Worm (Caenorhabditis elegans): ENCODE results near the gene par-5.

The par-5 gene

ce11 chrIV:11838657-11839056 is 16.9 kb upstream of the par-5 start, which contains the start of gene fbxb-3:
Gene fbxb-3 (plus strand): TSS chrIV:11838957.
- no peak for TF ChIP-seq jun-1 (tag; optimal IDR thresholded peaks at IDR 0.05)
- TF ChIP-seq nhr-41 (GFP tag; IDR thresholded peaks at IDR 0.05) = no peak
- no peak for TF ChIP-seq lin-1 (GFP tag; IDR thresholded peaks at IDR 0.05)
- TF ChIP-seq hlh-11 (tag; optimal IDR thresholded peaks at IDR 0.05) = no peak
- TF ChIP-seq Y105C5A.15 (GFP tag; IDR thresholded peaks at IDR 0.05) = no peak
- TF ChIP-seq madf-9 (GFP tag; conservative IDR thresholded peaks at IDR 0.05) = no peak

DNA sequence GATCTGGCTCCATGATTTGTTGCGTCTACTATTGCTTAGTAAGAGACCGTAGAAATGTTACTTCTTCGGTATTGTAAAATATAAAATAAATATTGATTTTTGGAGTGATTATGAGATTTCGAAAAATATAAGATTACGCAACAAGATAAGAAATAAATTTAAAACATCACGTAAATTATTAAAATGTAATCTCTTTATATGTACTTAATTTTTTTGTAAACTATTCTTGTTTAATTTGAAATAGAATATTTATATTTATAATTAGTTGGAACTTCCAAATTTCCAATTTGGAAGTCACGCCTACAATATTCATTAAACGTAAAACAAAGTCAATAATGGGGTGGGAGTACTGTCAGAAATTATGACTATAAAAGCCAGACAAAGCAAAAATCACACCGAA is 11.7 kb upstream of the par-5 start, which contains the start of gene M117.4:
Gene M117.4, minus strand, starts transcription at position 101 of the 400 bp plus-strand sequence.
- TF ChIP-seq ceh-28 (tag; optimal IDR thresholded peaks at IDR 0.05) (no peak), lin-39 (tag; optimal IDR thresholded peaks at IDR 0.05) (no peak)

DNA sequence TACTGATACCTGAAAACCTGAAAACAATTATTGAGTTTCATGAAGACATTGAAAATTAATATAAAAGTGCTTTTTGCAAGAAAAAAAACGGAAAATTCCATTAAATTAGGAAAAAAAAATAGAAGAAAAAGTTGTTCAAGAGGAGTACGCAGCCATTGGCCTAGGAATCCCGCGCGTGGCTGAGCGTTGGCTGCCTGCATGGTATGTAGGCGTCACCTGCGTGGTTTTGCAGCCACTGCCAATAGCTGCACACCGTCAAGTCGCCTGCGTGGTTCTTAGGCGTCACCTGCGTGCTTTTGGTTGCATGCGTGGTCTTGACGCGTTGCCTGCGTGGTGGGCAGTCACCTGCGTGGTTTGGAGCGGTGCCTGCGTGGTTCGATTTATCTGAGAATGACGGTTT is 6.3 kb upstream of the par-5 start, which contains the start of gene M117.6:
Gene M117.6, minus strand, starts transcription at position 101 of the 400 bp plus-strand sequence.
- TF ChIP-seq set-16 (GFP tag; IDR thresholded peaks at IDR 0.05) = peak; percentile 53; the same call in 1 of the 2 replicates
- TF ChIP-seq snpc-1.2 (GFP tag; IDR thresholded peaks at IDR 0.05) = 0 out of 2 replicates have a peak, but pooled peaks have one; percentile 16

- no peak for TF ChIP-seq daf-16 (GFP tag; optimal IDR thresholded peaks at IDR 0.05)
- peak; percentile 22 for TF ChIP-seq daf-16 (tag; optimal IDR thresholded peaks at IDR 0.05)
- peak; percentile 45 for TF ChIP-seq unc-130 (GFP tag; optimal IDR thresholded peaks at IDR 0.05)
- peak; percentile 55 for TF ChIP-seq mes-2 (tag; optimal IDR thresholded peaks at IDR 0.05; ENCODE audit: poor library complexity, severe bottlenecking)
- peak; percentile 49 for TF ChIP-seq nhr-6 (tag; optimal IDR thresholded peaks at IDR 0.05)
- peak; percentile 34 for TF ChIP-seq hlh-30 (tag; optimal IDR thresholded peaks at IDR 0.05; ENCODE audit: insufficient read depth)
- TF ChIP-seq aha-1 (tag) = peak; percentile 33
- peak in 1 of 2 experiments; percentile 56 for TF ChIP-seq lsy-2 (tag; optimal IDR thresholded peaks at IDR 0.05)
- peak; percentile 87 for TF ChIP-seq dpl-1 (GFP tag; optimal IDR thresholded peaks at IDR 0.05)
- TF ChIP-seq mxl-3 (GFP tag; optimal IDR thresholded peaks at IDR 0.05) = no peak
- no peak for TF ChIP-seq Y75B8A.6 (GFP tag; IDR thresholded peaks at IDR 0.05)
- no peak for TF ChIP-seq nhr-76 (tag; optimal IDR thresholded peaks at IDR 0.05)
- no peak for TF ChIP-seq arid-1 (GFP tag; conservative IDR thresholded peaks at IDR 0.05)
Observed at ce11 chrIV:11822454-11822853, 730 bp upstream of the par-5 start.

DNA sequence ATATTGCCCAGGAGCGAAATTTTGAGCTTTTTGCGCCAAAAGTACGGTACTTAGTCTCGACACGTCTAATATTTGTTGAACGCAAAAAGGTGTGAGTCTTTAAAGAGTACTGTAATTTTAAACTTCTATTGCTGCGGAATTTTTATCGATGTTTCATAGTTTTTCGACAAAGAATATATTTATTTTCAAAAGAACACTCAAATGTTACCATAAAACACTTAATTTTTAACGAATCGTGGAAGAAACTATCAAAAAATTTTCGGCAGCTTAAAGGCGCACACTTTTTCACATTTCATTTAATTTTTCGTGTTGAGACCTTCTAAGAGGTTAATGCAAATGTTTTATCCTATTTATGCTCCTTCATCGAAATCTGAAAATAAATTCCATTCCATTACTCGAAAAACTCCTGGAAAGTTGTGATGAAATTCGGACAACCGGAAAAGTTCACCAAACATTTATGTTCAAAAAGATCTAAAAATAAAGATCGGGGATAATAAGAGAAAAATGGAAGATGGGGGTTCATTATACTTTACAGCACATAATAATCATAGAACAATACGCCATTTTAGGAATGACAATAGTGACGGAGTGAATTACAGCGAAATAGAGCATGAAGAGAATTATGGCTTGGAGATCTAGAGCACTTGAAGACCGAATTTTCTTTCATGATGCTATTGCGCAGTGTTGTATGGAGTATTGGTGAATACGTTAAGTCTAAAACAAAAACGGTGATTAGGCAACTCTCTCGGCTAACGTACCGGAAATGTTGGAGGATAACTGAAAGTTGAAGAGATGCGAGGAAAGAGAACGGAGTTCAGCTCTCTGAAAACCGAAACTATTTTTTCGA is 1.4 kb downstream of the par-5 start:
- peak; percentile 31 for TF ChIP-seq mes-2 (tag; optimal IDR thresholded peaks at IDR 0.05; ENCODE audit: poor library complexity, severe bottlenecking)
- no peak for TF ChIP-seq nhr-76 (tag; optimal IDR thresholded peaks at IDR 0.05)
- TF ChIP-seq mep-1 (tag; optimal IDR thresholded peaks at IDR 0.05) = no peak
- TF ChIP-seq F49E8.2 (tag; optimal IDR thresholded peaks at IDR 0.05; ENCODE audit: borderline replicate concordance) = peak; percentile 67
- TF ChIP-seq duxl-1 (tag; optimal IDR thresholded peaks at IDR 0.05; ENCODE audit: poor library complexity) = peak; percentile 30
- 0 out of 2 replicates have a peak, but pooled peaks have one; percentile 18 for TF ChIP-seq saeg-2 (GFP tag; IDR thresholded peaks at IDR 0.05)
- TF ChIP-seq R02D3.7 (tag; optimal IDR thresholded peaks at IDR 0.05) = no peak
- no peak for TF ChIP-seq ceh-62 (tag; optimal IDR thresholded peaks at IDR 0.05)
- TF ChIP-seq dve-1 (tag; optimal IDR thresholded peaks at IDR 0.05; ENCODE audit: insufficient read depth) = peak; percentile 20
- TF ChIP-seq tag-97 (GFP tag; IDR thresholded peaks at IDR 0.05) = no peak
- no peak for TF ChIP-seq daf-19 (GFP tag; conservative IDR thresholded peaks at IDR 0.05)
- peak; percentile 82 for TF ChIP-seq ama-1 (optimal IDR thresholded peaks at IDR 0.05)
- peak; percentile 54 for TF ChIP-seq aha-1 (tag)
- TF ChIP-seq pha-4 (GFP tag; IDR thresholded peaks at IDR 0.05) = peak; percentile 13; the same call in 1 of the 2 replicates
- no peak for TF ChIP-seq pha-4 (tag; optimal IDR thresholded peaks at IDR 0.05)
- TF ChIP-seq rbr-2 (tag; optimal IDR thresholded peaks at IDR 0.05) = peak; percentile 42
- TF ChIP-seq lin-1 (GFP tag; IDR thresholded peaks at IDR 0.05) = peak; percentile 33; the same call in 1 of the 2 replicates
- TF ChIP-seq dmd-6 (GFP tag; IDR thresholded peaks at IDR 0.05) = no peak; the same call in 1 of the 2 replicates
- TF ChIP-seq lsy-2 (tag; optimal IDR thresholded peaks at IDR 0.05) = peak in 1 of 2 experiments; percentile 2
- TF ChIP-seq madf-9 (GFP tag; conservative IDR thresholded peaks at IDR 0.05) = no peak
- TF ChIP-seq lin-38 (GFP tag; IDR thresholded peaks at IDR 0.05) = peak; percentile 47
- 0 out of 2 replicates have a peak, but pooled peaks have one; percentile 33 for TF ChIP-seq ctbp-1 (GFP tag; IDR thresholded peaks at IDR 0.05)
- 0 out of 2 replicates have a peak, but pooled peaks have one; percentile 44 for TF ChIP-seq Y105C5A.15 (GFP tag; IDR thresholded peaks at IDR 0.05)
- TF ChIP-seq arid-1 (GFP tag; conservative IDR thresholded peaks at IDR 0.05) = peak; percentile 22; the same call in 1 of the 2 replicates
- peak; percentile 61 for TF ChIP-seq snpc-1.2 (GFP tag; IDR thresholded peaks at IDR 0.05)
- TF ChIP-seq unc-130 (GFP tag; optimal IDR thresholded peaks at IDR 0.05) = peak; percentile 3
